Fruit fly (Drosophila melanogaster): ENCODE measurements around the gene ovm.

dm6 chr2L:123007-123327, 17.8 kb downstream of the ovm start:
- no peak for TF ChIP-seq CTCF (optimal IDR thresholded peaks at IDR 0.05)
- no peak for TF ChIP-seq CG8478 (optimal IDR thresholded peaks at IDR 0.05)

All from S2 (cell line).